Worm (Caenorhabditis elegans) whole organism, L4/young adult: ENCODE measurements around the gene F21A3.4.
A peak's percentile ranks its signal among the peaks of the same experiment; 100 is the strongest.

Source experiments
- W03F9.2 ChIP-seq: fragments of 150-350 bp; optimal IDR thresholded peaks from 2 replicates; lab custom pipeline; 2014; ENCODE audit warnings: missing biosample characterization, missing genetic modification characterization
- dao-5 ChIP-seq: sonication (generic microtip); optimal IDR thresholded peaks from 2 replicates; lab custom pipeline; 2016; ENCODE audit warnings: missing genotype, missing genetic modification characterization, moderate library complexity, missing compliant biosample characterization
- him-1 ChIP-seq: sonication (generic microtip); optimal IDR thresholded peaks from 2 replicates; lab custom pipeline; 2016; ENCODE audit warnings: missing genotype, missing genetic modification reagents, missing genetic modification characterization, missing compliant biosample characterization

The F21A3.4 gene

DNA sequence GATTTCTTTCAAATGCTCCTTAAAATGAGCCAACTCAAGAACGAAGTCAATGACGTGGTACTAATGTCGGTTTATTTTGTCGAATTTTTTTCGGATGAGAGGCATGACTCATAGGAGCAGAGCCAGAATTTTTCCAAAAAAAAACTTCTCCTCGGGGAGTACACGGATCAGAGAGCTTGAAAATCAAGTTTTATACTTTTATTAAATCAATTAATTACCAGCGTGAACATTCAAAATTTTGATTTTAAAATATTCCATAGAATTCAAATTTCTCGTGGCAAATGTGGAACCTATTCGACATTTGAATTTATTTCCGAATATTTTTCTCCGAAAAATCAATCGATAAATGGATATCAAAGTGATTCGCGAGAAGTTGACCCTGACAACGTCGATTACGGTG, at the start of gene F21A3.4:
TSS of gene F21A3.4 (plus strand) at position 301 of the 400 bp plus-strand sequence.
- TF ChIP-seq him-1 (tag; lab: Kevin White, UChicago) (no peak), dao-5 (tag; lab: Kevin White, UChicago) (no peak), W03F9.2 (tag; lab: Kevin White, UChicago) (no peak)

DNA sequence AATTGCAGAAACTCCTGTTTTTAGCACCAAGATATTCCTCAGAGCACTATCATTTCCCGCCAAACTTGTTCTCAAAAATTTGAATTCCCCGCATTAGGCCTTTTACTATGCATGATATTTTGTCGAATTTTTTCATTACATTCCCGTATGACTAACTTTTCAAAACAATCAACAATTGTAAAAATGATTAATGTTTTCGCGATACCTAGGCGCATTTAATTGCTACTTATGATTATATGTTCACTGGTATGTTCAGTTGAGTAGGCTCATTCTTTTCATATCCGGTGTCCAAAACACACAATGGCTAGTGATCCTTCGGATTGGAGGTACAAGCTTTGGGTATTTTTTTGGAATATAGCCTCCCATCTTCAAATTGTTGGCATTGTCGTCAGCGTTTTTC, 48.7 kb upstream of the F21A3.4 start, which contains the start of gene srw-21:
TSS of gene srw-21 (plus strand) at position 301 of the 400 bp plus-strand sequence.
- TF ChIP-seq dao-5 (tag; lab: Kevin White, UChicago) (no peak), W03F9.2 (tag; lab: Kevin White, UChicago) (no peak), him-1 (tag; lab: Kevin White, UChicago) (no peak)

DNA sequence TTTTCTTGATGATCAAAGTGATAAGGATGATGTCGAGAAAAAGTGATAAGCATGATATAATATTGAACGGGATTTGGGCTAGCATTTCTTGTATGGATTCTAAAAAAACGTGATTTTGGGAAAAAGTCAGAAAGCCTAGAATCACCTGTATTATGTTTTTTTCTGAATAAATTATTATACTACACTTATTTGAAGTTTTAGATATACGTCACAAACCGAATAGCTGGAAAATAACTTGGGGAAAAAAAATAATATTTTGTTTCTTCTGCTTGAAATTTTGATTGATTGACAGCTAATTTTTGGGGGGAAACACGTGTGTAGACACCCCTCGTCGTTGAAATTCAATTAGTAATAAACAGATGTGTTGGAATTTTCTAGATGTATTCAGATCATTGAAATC, 43.9 kb upstream of the F21A3.4 start, which contains the start of gene str-264:
TSS of gene str-264 (minus strand) at position 101 of the 400 bp plus-strand sequence.
- TF ChIP-seq W03F9.2 (tag; lab: Kevin White, UChicago) (no peak), dao-5 (tag; lab: Kevin White, UChicago) (no peak), him-1 (tag; lab: Kevin White, UChicago) (no peak)

DNA sequence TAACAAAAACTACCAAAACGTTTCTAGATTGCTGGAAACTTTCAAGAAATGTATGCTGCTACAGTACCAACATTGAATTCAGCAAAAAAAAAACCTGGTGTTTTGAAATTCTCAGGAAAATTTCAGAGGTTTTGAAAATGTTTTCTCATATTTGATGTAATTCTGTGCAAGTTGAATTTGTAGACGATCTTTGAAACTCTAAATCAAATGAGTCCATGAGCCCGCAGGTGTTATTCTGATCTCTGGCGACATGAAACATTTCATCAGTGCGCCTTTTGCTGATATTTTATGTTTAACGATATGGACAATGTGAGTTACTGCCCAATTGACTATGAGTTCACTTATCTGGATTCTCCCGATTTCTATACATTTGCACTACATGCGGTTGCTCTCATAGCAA, 42.7 kb upstream of the F21A3.4 start, which contains the start of gene srh-218:
TSS of gene srh-218 (plus strand) at position 301 of the 400 bp plus-strand sequence.
- TF ChIP-seq dao-5 (tag; lab: Kevin White, UChicago) = no peak

DNA sequence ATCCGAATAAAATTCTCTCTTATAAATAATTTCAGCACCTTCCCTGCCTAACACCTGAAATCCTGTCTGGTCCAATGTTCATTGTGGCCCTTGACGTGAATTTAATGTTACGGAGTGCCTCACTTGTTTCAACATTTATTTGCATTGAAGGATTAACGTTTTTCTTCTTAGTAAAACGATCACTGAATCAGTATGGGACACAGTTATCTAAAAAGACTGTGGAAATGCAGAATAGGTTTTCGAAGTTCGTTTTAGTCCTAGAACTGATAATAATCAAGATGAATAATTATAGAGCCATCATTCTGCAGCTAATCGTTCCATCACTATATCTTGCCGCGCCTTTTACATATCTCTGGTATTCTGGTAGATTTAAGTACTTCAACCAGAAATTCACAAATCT, 41.3 kb upstream of the F21A3.4 start, which contains the start of gene srh-219:
TSS of gene srh-219 (plus strand) at position 301 of the 400 bp plus-strand sequence.
- TF ChIP-seq dao-5 (tag; lab: Kevin White, UChicago) (no peak), him-1 (tag; lab: Kevin White, UChicago) (no peak), W03F9.2 (tag; lab: Kevin White, UChicago) (no peak)

DNA sequence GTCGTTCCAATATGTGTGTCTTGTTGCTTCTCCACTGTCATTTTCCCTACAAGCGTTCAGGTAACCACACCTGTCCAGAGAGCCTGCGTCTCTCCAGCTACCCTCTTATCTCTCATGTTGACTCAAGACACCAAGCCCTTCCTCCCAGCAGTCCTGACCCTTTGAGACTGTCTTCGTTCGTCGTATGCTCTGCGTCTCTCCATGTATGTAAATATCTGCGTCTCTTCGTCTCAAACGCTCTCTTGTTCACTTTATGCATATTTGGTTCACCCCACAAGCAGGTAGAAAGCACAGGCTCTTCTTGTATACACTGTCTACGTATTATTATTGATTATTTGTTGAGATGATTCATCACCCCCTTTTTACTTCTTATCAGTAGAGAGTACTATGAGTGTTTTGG, 38.7 kb upstream of the F21A3.4 start:
- TF ChIP-seq him-1 (tag; lab: Kevin White, UChicago) = no peak
- no peak for TF ChIP-seq dao-5 (tag; lab: Kevin White, UChicago)
- no peak for TF ChIP-seq W03F9.2 (tag; lab: Kevin White, UChicago)

DNA sequence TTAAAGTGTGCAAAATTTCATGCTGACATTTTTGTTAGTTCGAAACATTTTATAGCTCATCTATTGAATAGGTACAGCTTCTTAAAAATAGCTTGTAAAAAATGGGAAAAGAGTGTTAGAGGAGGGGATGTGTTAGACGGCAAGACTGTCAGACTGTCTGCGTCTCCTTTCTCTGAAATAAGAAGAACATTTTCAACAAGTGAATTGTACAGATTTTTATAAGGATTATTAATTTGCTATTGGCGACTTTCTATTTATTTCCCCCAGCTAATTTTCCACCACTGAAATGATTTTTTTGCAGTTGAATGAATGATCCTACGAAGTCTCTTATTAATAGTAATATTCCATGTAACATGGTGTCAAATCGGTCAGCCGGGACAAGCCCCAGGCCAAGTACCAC, 38.0 kb upstream of the F21A3.4 start, which contains the start of gene C06B8.7:
TSS of gene C06B8.7 (plus strand) at position 301 of the 400 bp plus-strand sequence.
- TF ChIP-seq dao-5 (tag; lab: Kevin White, UChicago) (no peak), him-1 (tag; lab: Kevin White, UChicago) (no peak), W03F9.2 (tag; lab: Kevin White, UChicago) (no peak)

DNA sequence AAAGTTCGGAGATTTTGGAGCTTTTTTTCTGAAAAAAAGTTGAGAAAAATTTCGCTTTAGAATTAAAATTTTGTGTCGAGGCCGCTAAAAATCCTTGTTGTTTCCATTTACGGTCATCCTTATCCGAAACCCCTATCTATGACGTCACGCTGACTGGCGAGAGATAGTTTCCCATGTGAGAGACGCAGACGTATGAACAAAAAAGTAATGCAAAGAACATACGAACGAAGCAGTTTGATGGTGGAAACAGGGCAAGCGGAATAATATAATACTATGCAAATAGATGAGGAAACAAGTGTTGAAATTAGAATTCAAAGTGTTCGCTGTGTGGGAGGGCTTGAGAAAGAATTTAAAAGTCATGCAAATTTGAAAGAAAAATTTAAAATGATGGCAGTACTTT, 37.3 kb upstream of the F21A3.4 start:
- no peak for TF ChIP-seq W03F9.2 (tag; lab: Kevin White, UChicago)

DNA sequence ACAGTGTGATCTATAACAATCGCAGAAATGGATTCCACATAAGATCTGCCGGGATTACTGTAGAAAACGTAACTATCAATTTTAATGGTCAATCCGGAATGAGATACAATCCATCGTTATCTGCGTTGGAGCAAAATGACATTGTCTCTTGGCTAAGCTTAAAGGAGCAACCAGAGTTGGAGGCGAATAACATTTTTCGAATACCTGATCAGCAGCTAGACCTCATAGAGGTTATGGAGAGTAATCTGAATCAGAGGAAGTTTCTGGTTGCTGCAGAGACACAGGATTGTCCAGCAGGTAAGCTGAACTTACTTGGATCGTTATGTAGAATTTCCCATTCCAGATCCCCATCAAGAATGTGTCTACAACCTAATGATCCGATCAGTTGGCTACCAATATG, 32.8 kb upstream of the F21A3.4 start:
- TF ChIP-seq dao-5 (tag; lab: Kevin White, UChicago) = no peak
- no peak for TF ChIP-seq him-1 (tag; lab: Kevin White, UChicago)
- no peak for TF ChIP-seq W03F9.2 (tag; lab: Kevin White, UChicago)

DNA sequence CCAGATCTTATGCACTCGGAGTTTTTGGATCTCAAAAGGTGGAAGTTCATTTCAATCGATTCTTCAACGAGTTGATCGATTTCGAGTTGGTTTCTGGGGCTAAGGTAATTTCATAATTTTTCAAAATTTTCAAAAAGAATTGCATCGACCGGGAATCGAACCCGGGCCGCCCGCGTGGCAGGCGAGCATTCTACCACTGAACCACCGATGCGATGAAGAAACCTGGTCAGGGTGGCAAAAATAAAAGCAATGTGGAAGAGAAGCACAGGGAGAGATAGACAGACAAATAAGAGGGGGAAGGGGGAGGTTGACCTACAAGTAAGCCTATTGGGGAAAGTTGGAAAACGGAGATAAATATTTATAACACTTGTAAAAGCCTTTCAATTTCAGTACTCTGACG, 31.4 kb upstream of the F21A3.4 start:
- TF ChIP-seq W03F9.2 (tag; lab: Kevin White, UChicago) (no peak), dao-5 (tag; lab: Kevin White, UChicago) (peak; percentile 5)

DNA sequence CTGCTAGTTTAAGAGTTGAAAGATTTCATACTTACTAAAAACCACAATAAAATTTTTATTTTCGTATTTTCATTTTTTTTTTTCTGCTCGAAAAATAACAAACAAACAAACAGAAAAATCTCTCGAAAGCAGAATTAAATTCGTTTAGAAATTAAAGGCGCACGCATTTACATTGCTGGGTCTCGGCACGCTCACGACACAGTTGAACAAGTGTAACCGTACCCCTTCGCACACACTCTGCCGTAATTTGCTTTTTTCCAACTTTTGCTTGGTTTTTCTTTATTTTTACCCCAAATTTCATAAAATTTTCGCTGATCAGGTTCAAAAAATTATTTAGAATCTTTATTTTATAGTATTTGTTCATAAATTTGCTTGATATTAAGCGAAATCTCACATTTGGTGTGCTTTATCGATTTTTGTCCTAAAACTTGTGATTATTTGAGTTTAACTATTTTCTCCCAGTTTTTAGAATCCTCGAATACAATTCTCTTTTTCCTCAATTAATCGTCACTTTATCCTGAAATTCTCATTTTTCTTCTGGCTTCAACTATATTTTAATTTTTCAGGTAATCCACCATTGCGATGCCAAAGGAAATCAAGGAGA, 24.7 kb upstream of the F21A3.4 start, which contains the start of gene rpl-38:
TSS of gene rpl-38 (plus strand) at position 554 of the 604 bp plus-strand sequence.
- TF ChIP-seq W03F9.2 (tag; lab: Kevin White, UChicago) (no peak), him-1 (tag; lab: Kevin White, UChicago) (peak; percentile 55)

DNA sequence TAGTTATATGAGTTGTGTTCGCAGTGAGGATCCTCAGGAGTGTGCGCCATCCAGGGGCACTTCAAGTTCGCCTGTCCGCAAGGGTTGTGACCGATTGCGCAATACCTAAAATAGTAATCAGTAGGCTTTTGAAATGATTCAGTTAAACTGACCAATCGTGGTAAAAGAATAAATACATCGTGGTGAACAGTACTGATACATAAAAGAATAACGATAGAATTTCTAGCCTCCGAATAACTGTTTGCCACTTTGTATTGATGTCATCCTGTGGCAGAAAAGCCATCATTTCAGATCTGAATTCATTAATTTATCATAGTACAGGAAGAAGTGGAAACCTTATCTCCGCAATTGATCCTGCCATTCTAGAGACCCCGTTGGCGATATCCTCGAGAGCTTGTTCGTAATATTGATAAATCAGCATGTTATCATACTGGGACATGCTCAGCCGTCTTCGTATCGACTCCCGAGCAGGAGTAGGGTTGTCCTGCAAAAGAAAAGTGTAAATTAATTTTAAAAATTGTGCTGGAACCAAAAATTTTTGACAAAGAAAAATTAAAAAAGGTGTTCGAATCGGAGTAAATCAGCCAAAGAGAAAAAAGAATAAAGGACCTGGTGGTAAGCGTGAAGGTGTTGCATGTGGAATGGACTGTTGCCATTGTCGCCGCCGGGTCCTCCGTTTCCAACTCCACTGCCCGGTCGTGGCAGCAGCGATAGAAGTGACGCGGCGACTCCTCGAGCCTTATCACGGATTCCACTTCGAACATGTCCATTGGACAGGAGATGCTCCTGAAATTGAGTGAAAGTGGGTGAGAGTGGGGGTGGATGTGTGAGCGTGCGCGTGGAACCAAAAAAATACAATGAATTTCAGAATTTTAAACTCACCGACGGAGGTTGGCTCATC, 23.3 kb upstream of the F21A3.4 start:
- TF ChIP-seq W03F9.2 (tag; lab: Kevin White, UChicago) = no peak
- TF ChIP-seq him-1 (tag; lab: Kevin White, UChicago) = no peak
- TF ChIP-seq dao-5 (tag; lab: Kevin White, UChicago) = no peak

DNA sequence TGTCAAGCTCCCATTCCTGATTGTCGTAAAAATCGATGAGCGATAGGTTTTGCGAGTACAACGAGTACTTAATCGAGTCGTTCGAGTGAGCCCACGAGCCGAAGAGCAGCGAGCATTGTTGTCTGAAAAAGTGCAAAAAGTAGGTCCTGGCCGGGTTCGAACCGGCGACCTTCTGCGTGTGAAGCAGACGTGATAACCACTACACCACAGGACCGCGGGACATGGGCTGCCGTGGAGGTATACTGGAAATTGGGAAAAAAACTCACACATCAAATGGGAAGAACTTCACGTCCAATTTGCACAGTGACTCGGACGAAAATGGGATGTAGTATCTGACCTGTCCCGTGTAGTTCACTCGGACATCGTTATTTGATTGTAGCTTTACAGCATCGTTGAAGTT, 21.1 kb upstream of the F21A3.4 start:
- TF ChIP-seq W03F9.2 (tag; lab: Kevin White, UChicago) = no peak
- no peak for TF ChIP-seq him-1 (tag; lab: Kevin White, UChicago)
- TF ChIP-seq dao-5 (tag; lab: Kevin White, UChicago) = no peak
